Worm (Caenorhabditis elegans) whole organism, dauer: ENCODE data around the gene sds-22.

Experiments
- unc-62 ChIP-seq: sonication (generic microtip); optimal IDR thresholded peaks from 2 replicates; lab custom pipeline; 2017; ENCODE audit warnings: missing biosample characterization, missing genetic modification reagents, missing genetic modification characterization

sds-22 gene

DNA sequence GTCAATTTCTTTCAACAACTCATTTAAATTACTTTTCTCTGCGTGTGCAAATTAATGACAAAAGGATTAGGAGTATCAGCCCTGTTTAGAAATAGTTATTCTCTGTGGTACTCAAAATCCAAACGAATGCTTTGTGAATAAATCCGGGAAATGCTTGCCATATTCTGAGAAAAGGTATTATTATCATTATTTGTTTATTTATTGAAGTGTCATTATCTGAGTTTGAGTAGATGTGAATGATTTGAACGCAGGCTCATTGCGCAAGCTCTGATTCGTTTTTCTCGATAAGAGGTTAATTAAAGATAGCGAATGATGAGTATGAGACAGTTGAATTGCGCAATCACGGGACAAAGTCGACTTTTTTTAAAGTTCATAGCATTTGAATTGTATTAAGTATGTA, 30.3 kb upstream of the sds-22 start:
- TF ChIP-seq unc-62: no peak

DNA sequence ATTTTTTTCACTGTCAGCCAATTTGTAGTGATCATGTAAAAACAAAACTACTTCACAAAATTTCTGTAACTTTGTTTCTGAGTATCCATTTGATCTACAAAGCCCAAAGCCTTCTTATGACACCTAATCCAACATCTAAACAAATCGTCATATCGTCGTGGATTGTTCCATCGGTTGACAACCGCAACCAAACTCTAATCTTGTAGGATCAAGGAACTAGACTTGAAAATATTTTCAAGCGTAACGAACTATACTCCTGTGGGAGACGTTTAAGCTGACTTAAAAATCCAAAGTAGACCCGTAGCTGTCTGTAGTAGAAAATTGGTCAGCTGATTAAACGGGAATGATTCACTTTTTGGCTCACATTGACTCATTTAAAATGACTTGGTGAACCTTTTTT, 28.6 kb upstream of the sds-22 start:
- TF ChIP-seq unc-62: no peak

DNA sequence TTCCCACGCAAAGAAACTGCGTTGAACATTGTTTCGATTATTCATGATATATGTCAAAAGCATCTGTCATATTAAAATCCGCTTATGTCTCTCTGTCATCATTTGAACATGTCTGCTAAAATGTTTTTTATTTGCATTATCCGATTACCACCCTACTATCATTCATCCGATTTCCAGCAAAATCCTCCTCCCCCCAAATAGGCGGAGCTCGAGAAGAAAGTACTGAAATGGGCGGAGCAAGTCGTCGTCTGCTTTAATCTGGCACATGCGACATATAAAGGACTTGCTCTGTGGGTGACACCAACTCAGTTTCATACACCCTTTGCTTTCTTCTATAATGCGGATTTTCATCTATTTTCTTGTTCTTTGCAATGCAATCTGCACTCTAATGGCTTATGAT, 26.1 kb upstream of the sds-22 start, which contains the start of gene T09A5.14:
TSS of gene T09A5.14 (plus strand) at position 301 of the 400 bp plus-strand sequence.
- no peak for TF ChIP-seq unc-62

DNA sequence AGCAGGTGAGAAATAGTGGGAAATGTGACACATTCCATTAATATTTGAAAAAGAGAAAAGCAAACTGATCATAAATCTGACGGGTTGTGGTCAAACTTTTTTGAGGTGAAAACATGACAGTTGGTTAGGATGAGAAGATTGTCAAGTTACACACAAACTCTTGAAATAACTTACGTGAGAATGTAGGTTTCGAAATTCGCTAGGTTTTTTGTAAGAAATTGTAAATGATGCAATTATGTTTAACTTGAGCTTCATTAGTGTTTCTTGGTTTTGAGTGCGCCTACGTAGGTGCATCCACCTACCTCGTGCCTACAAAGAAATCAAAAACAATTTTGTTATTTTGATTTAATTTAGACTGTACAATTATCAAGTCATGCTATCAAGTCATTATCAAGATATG, 22.9 kb upstream of the sds-22 start, which contains the start of gene cex-2:
TSS of gene cex-2 (minus strand) at position 101 of the 400 bp plus-strand sequence.
- TF ChIP-seq unc-62: no peak

DNA sequence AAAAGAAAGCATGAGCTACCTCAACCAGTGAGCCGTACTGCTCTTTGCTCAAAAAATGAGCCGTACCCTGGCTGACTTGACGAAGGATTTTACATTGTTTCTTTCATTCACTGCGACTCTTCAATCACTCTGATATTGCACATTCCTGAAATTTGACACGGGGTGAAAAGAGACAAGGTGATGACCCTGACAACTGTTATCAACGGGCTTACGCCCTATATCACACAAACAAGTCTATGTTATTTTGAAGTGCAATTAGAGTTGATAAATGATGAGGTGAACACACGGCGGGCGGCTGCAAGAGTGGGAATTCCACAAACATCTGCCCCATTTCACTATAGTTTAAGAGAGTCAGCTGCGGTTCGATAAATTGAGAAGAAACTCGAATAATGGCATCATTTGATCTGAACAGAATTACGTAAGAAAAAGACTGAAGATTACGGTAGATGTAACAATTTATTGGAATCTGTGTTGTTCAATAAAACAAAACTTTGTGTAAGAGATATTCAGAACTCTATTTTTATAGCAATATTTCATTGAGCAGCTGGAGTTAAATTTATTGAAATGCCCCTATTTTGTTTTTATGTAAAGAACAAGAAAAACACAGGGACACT, 21.5 kb upstream of the sds-22 start:
- TF ChIP-seq unc-62: no peak

DNA sequence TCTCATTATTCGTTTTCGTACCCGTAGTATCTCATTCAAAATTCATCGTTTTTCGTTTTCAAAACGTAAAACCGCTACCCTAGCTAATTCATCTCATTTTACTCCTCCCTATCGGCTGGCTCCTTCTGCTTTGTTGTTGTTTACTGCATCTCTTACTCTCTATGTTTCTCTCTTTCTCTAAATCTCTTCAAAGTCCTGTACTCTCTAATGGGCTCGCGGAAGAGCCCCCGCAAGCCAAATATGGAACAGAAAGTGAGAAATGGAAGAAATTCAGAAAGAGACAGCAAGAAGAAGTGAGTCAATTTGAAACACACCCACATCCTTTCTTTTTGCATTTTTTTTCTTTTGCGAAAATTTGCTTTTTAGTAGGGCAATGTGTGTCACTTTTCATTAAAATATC, 19.5 kb upstream of the sds-22 start:
- no peak for TF ChIP-seq unc-62

DNA sequence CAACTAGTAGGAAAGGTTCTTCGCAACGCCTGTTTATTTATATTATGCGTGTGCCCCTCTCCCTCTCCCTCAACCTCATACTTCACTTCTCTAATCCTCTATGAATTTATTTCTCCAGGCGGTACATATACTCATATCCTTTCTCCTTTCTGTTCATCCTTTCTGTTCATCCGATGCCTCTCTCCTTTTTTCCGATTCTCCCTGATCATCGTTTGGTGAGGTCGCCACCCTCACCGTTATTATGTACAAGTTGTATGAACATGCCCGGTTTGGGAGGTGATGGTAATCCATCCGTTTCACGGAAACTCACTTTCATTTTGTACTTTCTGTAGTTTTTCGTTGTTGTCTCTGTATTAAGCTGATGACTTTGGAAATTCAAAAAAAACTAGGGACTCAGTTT, 18.5 kb upstream of the sds-22 start:
- TF ChIP-seq unc-62: no peak

DNA sequence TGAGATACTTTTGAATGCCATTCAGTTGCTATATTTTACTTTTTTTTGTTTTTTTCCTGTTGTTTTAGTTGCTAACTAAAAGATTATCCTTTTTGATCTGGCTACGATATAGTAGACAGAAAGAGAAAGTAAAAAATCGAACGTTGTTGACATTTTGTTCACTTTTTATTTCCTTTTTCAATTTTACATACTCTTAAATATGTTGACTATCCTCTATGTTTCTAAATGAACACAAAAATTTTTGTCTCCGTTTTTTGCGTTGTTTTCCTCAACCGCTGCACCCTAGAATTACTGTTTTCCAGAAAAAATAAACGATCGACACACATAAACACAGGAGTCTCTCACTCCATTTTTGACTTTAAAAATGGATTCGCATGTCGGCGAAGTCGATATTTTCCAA, 16.1 kb upstream of the sds-22 start, which contains the start of gene klp-3:
TSS of gene klp-3 (plus strand) at position 301 of the 400 bp plus-strand sequence.
- TF ChIP-seq unc-62: no peak

DNA sequence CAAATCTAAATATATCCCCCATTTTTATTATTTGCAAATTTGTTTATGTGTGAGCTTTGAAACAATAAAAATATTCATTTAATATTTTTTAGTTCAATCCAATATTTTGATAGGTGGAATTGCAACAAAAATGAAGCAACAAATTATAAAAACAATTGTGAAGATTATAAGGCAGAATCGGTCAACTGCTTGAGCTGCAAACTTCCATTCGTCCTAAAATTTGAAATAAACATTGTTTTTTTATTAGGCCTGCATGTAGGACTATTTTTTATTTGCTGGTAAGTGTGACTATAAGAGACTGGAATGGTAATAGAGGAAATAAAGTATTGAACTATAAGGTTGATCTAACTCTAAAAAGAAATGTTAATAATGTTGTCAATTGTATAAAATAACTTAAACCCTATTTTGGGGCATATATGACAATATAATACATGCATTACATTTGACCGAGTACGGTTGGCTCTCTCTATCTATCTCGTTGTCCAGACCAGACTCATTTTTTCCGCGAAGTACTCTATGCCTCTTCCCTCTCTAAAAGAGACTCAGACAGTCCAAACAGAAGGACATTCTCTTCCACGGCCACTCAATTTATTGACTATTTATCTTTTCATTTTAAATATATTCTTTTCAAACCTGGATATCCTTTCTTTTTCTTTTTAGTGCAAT, 12.5 kb upstream of the sds-22 start, which contains the start of gene T09A5.4:
TSS of gene T09A5.4 (plus strand) at position 616 of the 666 bp plus-strand sequence.
- TF ChIP-seq unc-62: no peak

DNA sequence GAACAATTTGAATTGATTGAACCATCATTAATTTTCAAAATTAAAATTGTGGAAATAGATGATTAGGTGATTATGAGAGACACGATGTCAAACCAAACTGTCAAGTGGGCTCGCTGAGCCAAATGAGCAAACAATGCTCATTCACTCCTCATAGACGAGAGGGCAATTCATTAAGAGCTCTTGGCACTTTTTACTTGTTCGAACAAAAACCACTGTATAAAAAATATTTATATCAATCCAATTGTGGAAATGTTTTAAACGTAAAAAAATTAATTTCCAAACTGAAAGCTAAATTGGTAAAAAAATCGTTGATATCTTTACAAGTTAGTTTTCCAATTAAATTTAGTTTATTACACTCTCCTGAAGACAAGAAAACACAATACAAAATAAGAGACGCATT, 8.5 kb upstream of the sds-22 start, which contains the start of gene acr-7:
TSS of gene acr-7 (minus strand) at position 101 of the 400 bp plus-strand sequence.
- no peak for TF ChIP-seq unc-62

DNA sequence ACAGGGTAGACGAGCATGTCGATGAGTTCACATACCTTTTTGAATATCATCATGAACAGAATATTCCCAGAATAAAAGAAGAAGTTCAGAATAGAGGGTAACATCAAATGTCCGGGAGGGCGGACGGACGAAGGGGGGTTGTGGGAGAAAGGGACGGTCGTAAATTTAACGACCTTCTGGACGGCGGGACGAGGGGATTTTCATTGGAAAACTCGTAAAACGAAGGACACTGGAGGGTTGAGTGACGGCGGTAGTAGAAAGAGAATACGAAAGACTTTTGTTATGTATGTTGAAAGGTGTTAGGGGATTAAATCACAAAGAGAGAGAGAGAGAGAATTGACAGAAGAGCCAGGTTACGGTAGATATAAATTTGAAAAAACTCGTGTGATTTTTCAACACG, 7.6 kb upstream of the sds-22 start:
- TF ChIP-seq unc-62: no peak

DNA sequence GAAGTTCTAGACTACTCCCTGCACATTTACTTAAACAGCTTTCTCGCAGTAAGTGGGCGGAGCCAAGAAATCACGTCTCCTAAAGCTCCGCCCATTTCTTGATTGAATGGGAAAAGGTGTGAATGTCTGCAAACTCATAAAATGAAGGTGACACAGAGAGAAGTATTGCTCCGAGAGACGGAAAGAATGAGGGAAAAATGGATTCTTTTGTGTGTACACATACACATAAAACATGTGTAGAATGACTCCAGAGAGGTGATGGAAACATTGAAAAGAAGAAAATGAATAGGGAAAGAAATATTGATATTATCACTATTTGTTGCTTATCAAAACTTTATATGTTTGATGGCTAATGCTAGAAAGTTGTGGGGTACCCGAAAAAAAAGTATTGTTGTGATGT, 6.7 kb upstream of the sds-22 start:
- TF ChIP-seq unc-62: no peak

DNA sequence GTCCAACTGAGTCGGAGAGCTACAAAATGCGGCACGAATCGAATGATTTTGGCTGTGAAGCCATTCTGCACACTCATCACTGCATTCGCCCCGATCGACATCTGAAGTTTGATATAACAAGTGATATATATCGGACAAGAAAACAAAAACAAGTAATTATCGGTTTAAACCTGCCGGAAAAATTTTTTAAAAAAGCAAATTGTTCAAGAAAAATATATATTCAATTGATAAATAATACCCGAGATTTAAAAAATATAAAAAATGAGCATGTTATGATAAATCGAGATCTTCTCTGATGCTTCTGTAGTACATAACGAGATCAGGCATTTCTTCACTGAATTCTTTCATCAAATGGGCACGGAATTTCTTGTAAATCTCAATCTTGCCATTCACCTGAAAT, 4.5 kb upstream of the sds-22 start, which contains the start of gene T09A5.5:
TSS of gene T09A5.5 (minus strand) at position 101 of the 400 bp plus-strand sequence.
- TF ChIP-seq unc-62: no peak

DNA sequence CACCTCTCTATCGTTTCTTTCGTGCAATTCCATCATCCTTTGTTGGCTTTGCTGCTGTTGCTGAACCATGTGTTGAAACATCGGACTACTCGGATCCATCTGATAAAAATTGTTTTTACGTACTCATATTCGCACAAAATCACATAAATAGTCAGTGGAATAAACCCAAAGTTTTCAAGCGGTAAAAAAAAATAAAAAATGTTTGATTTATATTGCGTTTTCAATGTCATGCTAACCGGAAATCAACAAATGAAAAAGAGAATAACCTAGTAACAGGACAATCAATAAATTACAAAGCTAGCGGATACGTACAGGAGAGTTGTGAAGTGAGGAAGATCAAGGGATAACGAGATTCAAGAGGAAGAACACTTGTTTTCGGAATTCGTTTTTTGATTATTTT, 3.3 kb upstream of the sds-22 start, which contains the start of gene mdt-10:
TSS of gene mdt-10 (minus strand) at position 101 of the 400 bp plus-strand sequence.
- no peak for TF ChIP-seq unc-62

DNA sequence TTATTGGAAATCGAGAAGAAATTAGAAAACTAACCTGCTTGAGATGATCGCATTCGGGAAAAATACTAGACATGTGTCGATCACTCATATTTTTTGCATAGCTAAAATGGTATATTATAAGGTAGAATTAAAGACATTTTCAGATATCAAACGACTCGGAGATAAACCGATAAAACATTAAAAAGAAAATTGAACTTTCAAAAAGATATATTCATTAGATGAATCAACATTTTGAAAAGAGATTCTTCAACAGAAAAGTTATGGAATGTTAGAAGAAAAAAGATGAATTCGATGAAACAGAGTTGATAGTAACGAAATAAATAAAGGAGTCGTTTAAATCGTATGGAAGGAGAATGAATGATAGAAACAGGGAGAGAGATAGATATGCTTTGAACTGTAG, 2.6 kb upstream of the sds-22 start, which contains the start of gene mdmh-35:
TSS of gene mdmh-35 (minus strand) at position 101 of the 400 bp plus-strand sequence.
- TF ChIP-seq unc-62: no peak

DNA sequence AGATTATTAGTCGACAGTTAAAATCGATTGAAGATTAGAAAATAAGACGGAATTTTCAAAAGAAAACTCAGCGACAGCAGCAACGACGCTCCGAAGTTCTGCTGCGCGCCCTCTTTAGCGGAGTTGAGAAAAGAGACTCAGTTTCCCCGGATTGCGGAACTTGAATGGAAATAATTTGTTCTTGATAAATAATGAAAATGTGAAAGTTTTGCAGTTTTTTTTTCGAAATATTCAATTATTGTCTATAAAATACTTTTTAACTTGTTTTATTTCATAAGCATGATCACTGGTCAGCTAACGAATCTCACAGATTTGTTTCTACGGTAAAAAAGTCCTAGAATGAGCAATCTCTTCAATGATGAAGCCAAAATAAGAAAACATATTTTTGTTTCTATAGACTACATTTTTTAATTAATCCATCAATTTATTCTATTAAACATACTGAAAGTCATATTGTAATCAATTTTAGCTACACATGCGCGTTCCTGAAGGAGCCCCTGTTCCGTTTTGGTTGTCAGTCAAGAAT, 653 bp upstream of the sds-22 start, which contains the start of the genes cec-3 and T09A5.15:
TSS of gene cec-3 (minus strand) at position 116 of the 526 bp plus-strand sequence.
TSS of gene T09A5.15 (plus strand) at position 476 of the 526 bp plus-strand sequence.
- TF ChIP-seq unc-62: no peak

DNA sequence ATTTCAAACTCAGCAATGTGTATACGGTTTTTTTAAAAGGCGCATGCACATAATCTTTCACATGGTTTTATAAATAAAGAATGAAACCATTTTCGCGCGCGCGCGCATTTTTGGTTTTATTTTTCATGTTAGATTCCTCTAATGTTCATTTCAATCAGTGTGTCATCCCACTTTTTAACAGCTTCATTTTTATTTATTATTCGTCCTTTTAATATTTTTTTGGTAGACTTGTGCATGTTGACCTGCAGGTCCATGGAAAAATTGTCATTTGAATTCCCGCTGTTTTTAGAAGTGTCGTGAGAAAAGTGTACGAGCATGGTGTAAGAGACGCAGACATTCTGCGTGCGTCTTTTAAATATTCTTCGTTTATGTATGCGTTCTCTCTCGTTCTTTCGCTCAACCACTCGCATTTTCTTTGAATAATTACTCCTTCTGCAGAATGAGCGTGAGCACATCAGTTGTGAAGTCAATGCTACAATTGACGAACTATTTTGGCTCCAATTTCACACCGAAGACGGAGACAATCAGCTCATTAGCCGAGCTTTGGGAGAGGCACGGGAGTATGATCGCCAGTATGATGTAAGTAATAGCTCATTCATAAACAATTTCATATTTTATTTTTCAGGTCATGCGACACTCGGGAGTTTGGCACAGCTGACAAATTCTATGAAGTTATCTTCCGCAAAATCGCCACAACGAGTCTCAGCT, 2.2 kb downstream of the sds-22 start, which contains the start of gene lin-5:
TSS of gene lin-5 (plus strand) at position 354 of the 708 bp plus-strand sequence.
- TF ChIP-seq unc-62: no peak
